Worm (Caenorhabditis elegans) whole organism, L4 larva: Measurements from ENCODE around the gene K12D12.4.

Experiments
- D1046.2 ChIP-seq: fragments of 200-800 bp; sonication (Bioruptor generic); IDR thresholded peaks from 2 replicates; pipeline ENCODE4 v1.3.6; 2022; ENCODE audit warnings: missing genetic modification characterization, missing compliant biosample characterization
- F10B5.3 ChIP-seq: sonication (generic microtip); optimal IDR thresholded peaks from 2 replicates; lab custom pipeline; 2016; ENCODE audit warnings: mild to moderate bottlenecking, missing genetic modification characterization, missing compliant biosample characterization
- F49E8.2 ChIP-seq: sonication (generic microtip); optimal IDR thresholded peaks from 2 replicates; lab custom pipeline; 2016; ENCODE audit warnings: missing compliant biosample characterization, mild to moderate bottlenecking, missing genetic modification characterization, borderline replicate concordance
- T26A8.4 ChIP-seq: fragments of 200-800 bp; sonication (Bioruptor generic); IDR thresholded peaks from 2 replicates; pipeline ENCODE4 v1.3.6; 2022; ENCODE audit warnings: missing genetic modification characterization, missing compliant biosample characterization
- Y5F2A.4 ChIP-seq: fragments of 200-800 bp; sonication (Bioruptor generic); optimal IDR thresholded peaks from 2 replicates; lab custom pipeline; 2018; ENCODE audit warnings: mild to moderate bottlenecking, missing genetic modification characterization, missing compliant biosample characterization
- ZK337.2 ChIP-seq: fragments of 200-800 bp; sonication (Bioruptor generic); IDR thresholded peaks from 2 replicates; pipeline ENCODE4 v1.3.6; 2022; ENCODE audit warnings: missing genetic modification reagents, missing genetic modification characterization, missing compliant biosample characterization
- aha-1 ChIP-seq: fragments of 150-350 bp; peaks from one replicate; lab custom pipeline; 2014; ENCODE audit warnings: missing biosample characterization, missing genetic modification characterization
- ceh-28 ChIP-seq: fragments of 150-350 bp; optimal IDR thresholded peaks from 2 replicates; lab custom pipeline; 2014; ENCODE audit warnings: missing biosample characterization, missing genetic modification reagents, missing genetic modification characterization
- ceh-62 ChIP-seq: sonication (generic microtip); optimal IDR thresholded peaks from 2 replicates; lab custom pipeline; 2017; ENCODE audit warnings: missing biosample characterization, missing genetic modification characterization
- ces-1 ChIP-seq: fragments of 150-350 bp; sonication (generic microtip); optimal IDR thresholded peaks from 4 replicates; lab custom pipeline; 2014; ENCODE audit warnings: missing biosample characterization, missing genetic modification reagents, missing genetic modification characterization
- cey-2 ChIP-seq: sonication (generic microtip); optimal IDR thresholded peaks from 3 replicates; lab custom pipeline; 2017; ENCODE audit warnings: missing genetic modification characterization, mild to moderate bottlenecking, missing compliant biosample characterization, antibody characterized with exemption, borderline replicate concordance; ENCODE audit not compliant: insufficient read depth
- ctbp-1 ChIP-seq: fragments of 200-800 bp; sonication (Bioruptor generic); IDR thresholded peaks from 2 replicates; pipeline ENCODE4 v1.3.6; 2022; ENCODE audit warnings: missing genetic modification reagents, missing genetic modification characterization, missing compliant biosample characterization
- daf-12 ChIP-seq: fragments of 150-350 bp; optimal IDR thresholded peaks from 2 replicates; lab custom pipeline; 2014; ENCODE audit warnings: missing biosample characterization, missing genetic modification reagents, missing genetic modification characterization
- dmd-6 ChIP-seq: fragments of 200-800 bp; sonication (Bioruptor generic); IDR thresholded peaks from 2 replicates; pipeline ENCODE4 v1.3.6; 2022; ENCODE audit warnings: missing genetic modification reagents, missing genetic modification characterization, missing compliant biosample characterization
- dpl-1 ChIP-seq: fragments of 150-350 bp; optimal IDR thresholded peaks from 2 replicates; lab custom pipeline; 2014; ENCODE audit warnings: missing biosample characterization, missing genetic modification reagents, missing genetic modification characterization
- duxl-1 ChIP-seq: sonication (generic microtip); optimal IDR thresholded peaks from 2 replicates; lab custom pipeline; 2016; ENCODE audit warnings: mild to moderate bottlenecking, missing genetic modification characterization, moderate library complexity, missing compliant biosample characterization; ENCODE audit not compliant: poor library complexity
- fkh-10 ChIP-seq: fragments of 150-350 bp; optimal IDR thresholded peaks from 2 replicates; lab custom pipeline; 2014; ENCODE audit warnings: missing biosample characterization, missing genetic modification reagents, missing genetic modification characterization
- fos-1 ChIP-seq: fragments of 150-350 bp; optimal IDR thresholded peaks from 2 replicates; lab custom pipeline; 2014; ENCODE audit warnings: missing biosample characterization, missing genetic modification characterization
- hlh-11 ChIP-seq: fragments of 200-800 bp; sonication (Bioruptor generic); optimal IDR thresholded peaks from 2 replicates; lab custom pipeline; 2018; ENCODE audit warnings: mild to moderate bottlenecking, missing genetic modification characterization, missing compliant biosample characterization
- hlh-30 ChIP-seq: sonication (generic microtip); optimal IDR thresholded peaks from 2 replicates; lab custom pipeline; 2017; ENCODE audit warnings: antibody characterized with exemption, mild to moderate bottlenecking, missing genetic modification characterization, missing compliant biosample characterization; ENCODE audit not compliant: insufficient read depth
- lin-29 ChIP-seq: fragments of 200-800 bp; sonication (Bioruptor generic); IDR thresholded peaks from 2 replicates; pipeline ENCODE4 v1.3.6; 2022; ENCODE audit warnings: missing genetic modification reagents, missing genetic modification characterization, missing compliant biosample characterization
- lir-3 ChIP-seq: sonication (generic microtip); optimal IDR thresholded peaks from 2 replicates; lab custom pipeline; 2016; ENCODE audit warnings: mild to moderate bottlenecking, missing genetic modification characterization, missing compliant biosample characterization
- lsy-2 ChIP-seq, 2 experiments: fragments of 150-350 bp in 1 of 2; sonication (generic microtip) in 1 of 2; optimal IDR thresholded peaks; 2 replicates each; lab custom pipeline; 2014 to 2017; ENCODE audit warnings: missing biosample characterization in 2 of 2, missing genetic modification characterization in 2 of 2
- madf-5 ChIP-seq, 2 experiments: fragments of 200-800 bp; sonication (Bioruptor generic); IDR thresholded peaks; 2 replicates each; pipeline ENCODE4 v1.3.6; 2022; ENCODE audit warnings: missing compliant biosample characterization in 2 of 2, missing genetic modification characterization in 2 of 2
- mdl-1 ChIP-seq, 2 experiments: fragments of 150-350 bp in 1 of 2; sonication (generic microtip) in 1 of 2; optimal IDR thresholded peaks; 2 replicates each; lab custom pipeline; 2014 to 2017; ENCODE audit warnings: missing biosample characterization in 2 of 2, missing genetic modification characterization in 2 of 2
- mep-1 ChIP-seq: fragments of 150-350 bp; sonication (generic microtip); optimal IDR thresholded peaks from 3 replicates; lab custom pipeline; 2014; ENCODE audit warnings: missing biosample characterization, missing genetic modification characterization
- mxl-2 ChIP-seq: fragments of 200-800 bp; sonication (Bioruptor generic); conservative IDR thresholded peaks from 2 replicates; pipeline ENCODE4 v1.3.6; 2022; ENCODE audit warnings: missing genetic modification reagents, missing genetic modification characterization, missing compliant biosample characterization
- nhr-25 ChIP-seq: sonication (generic microtip); optimal IDR thresholded peaks from 2 replicates; lab custom pipeline; 2017; ENCODE audit warnings: missing genetic modification characterization, mild to moderate bottlenecking, missing compliant biosample characterization, antibody characterized with exemption, moderate library complexity, borderline replicate concordance; ENCODE audit not compliant: insufficient read depth
- nhr-28 ChIP-seq: fragments of 150-350 bp; optimal IDR thresholded peaks from 2 replicates; lab custom pipeline; 2014; ENCODE audit warnings: missing biosample characterization, missing genetic modification characterization
- nhr-48 ChIP-seq: sonication (generic microtip); optimal IDR thresholded peaks from 2 replicates; lab custom pipeline; 2016; ENCODE audit warnings: mild to moderate bottlenecking, missing genetic modification characterization, missing compliant biosample characterization
- pqm-1 ChIP-seq: sonication (generic microtip); optimal IDR thresholded peaks from 2 replicates; lab custom pipeline; 2017; ENCODE audit warnings: missing biosample characterization, missing genetic modification characterization
- rbr-2 ChIP-seq: sonication (generic microtip); optimal IDR thresholded peaks from 2 replicates; lab custom pipeline; 2016; ENCODE audit warnings: missing genotype, missing genetic modification characterization, missing compliant biosample characterization
- saeg-2 ChIP-seq: fragments of 200-800 bp; sonication (Bioruptor generic); IDR thresholded peaks from 2 replicates; pipeline ENCODE4 v1.3.6; 2022; ENCODE audit warnings: missing genetic modification reagents, missing genetic modification characterization, missing compliant biosample characterization
- set-16 ChIP-seq: fragments of 200-800 bp; sonication (Bioruptor generic); IDR thresholded peaks from 2 replicates; pipeline ENCODE4 v1.3.6; 2022; ENCODE audit warnings: missing genetic modification reagents, missing genetic modification characterization, missing compliant biosample characterization
- spr-1 ChIP-seq: sonication (generic microtip); optimal IDR thresholded peaks from 2 replicates; lab custom pipeline; 2016; ENCODE audit warnings: mild to moderate bottlenecking, missing genetic modification characterization, missing compliant biosample characterization
- tra-1 ChIP-seq: fragments of 200-800 bp; sonication (Bioruptor generic); IDR thresholded peaks from 2 replicates; pipeline ENCODE4 v1.3.6; 2022; ENCODE audit warnings: missing genetic modification reagents, missing genetic modification characterization, missing compliant biosample characterization
- unc-62 ChIP-seq, 3 experiments: fragments of 150-350 bp in 1 of 3; sonication (generic microtip); optimal IDR thresholded peaks in 2 of 3; peaks in 1 of 3; 1 replicate in 1 of 3; 2 replicates in 2 of 3; lab custom pipeline; 2014 to 2017; ENCODE audit warnings: missing biosample characterization in 3 of 3, missing genetic modification characterization in 3 of 3, missing genetic modification reagents in 3 of 3, missing genotype in 1 of 3

The K12D12.4 gene

DNA sequence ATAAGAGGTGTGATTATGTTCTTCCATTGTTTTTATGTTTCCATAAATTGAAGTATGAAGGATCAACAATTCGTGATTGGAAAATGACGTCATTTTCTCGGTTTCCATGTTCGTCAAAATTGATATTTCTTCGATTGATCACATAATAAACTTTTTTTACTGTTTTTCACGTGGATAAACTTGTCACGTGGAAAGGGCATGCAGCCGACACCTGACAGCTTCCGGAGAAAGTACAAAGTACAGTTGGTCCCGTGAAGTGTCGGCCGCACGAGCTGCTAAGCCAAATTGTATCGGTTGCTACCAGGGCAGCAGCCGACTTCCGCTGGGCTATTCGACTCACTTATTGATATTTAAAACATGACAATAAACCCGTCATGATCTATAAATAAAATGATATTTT, 23.9 kb downstream of the K12D12.4 start:
- TF ChIP-seq spr-1 (tag; lab: Kevin White, UChicago) (no peak), mxl-2 (GFP tag; lab: Robert Waterston, UW) (0 out of 2 replicates have a peak, but pooled peaks have one; percentile 23), dmd-6 (GFP tag; lab: Robert Waterston, UW) (peak; percentile 55), unc-62 (GFP tag; optimal IDR thresholded peaks at IDR 0.05 in 1 of 2; lab: Kevin White, UChicago) (peak in 1 of 2 experiments; percentile 53), unc-62 (tag; optimal IDR thresholded peaks at IDR 0.05; lab: Kevin White, UChicago) (no peak), madf-5 (GFP tag; IDR thresholded peaks at IDR 0.05; lab: Robert Waterston, UW) (no peak), hlh-11 (peak; percentile 69), ces-1 (no peak), nhr-48 (tag; lab: Kevin White, UChicago) (peak; percentile 66), nhr-25 (no peak), Y5F2A.4 (GFP tag; lab: Kevin White, UChicago) (no peak), ceh-28 (no peak), hlh-30 (tag; lab: Kevin White, UChicago) (peak; percentile 21), tra-1 (GFP tag; lab: Robert Waterston, UW) (no peak)

DNA sequence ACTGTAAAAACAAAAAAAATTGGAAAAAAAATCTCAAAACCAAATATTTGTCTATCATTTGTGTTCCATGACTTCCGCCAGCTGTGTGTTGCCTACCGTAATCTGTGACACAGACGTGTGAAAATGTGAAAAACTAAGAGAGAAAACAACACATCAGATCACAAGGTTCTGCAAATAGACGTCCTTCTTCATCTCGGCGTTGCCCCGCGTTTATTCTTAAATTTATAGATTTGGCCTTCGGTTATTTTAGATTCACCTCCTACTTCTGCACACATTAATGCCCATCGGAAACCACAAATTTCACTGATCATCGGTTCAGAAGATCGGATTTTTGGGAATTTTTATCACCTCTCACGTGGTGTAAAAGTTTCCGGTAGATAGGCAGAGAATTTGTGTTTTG, 26.4 kb downstream of the K12D12.4 start:
- TF ChIP-seq saeg-2 (GFP tag; lab: Robert Waterston, UW): no peak
- TF ChIP-seq hlh-30 (tag; lab: Kevin White, UChicago): peak; percentile 10
- no peak for TF ChIP-seq ces-1
- no peak for TF ChIP-seq D1046.2 (GFP tag; lab: Robert Waterston, UW)
- no peak for TF ChIP-seq lir-3
- no peak for TF ChIP-seq fkh-10 (GFP tag; lab: Kevin White, UChicago)
- peak in 1 of 2 experiments; percentile 30 for TF ChIP-seq lsy-2 (tag; optimal IDR thresholded peaks at IDR 0.05; lab: Kevin White, UChicago)
- peak; percentile 73 for TF ChIP-seq aha-1 (tag; lab: Kevin White, UChicago)

DNA sequence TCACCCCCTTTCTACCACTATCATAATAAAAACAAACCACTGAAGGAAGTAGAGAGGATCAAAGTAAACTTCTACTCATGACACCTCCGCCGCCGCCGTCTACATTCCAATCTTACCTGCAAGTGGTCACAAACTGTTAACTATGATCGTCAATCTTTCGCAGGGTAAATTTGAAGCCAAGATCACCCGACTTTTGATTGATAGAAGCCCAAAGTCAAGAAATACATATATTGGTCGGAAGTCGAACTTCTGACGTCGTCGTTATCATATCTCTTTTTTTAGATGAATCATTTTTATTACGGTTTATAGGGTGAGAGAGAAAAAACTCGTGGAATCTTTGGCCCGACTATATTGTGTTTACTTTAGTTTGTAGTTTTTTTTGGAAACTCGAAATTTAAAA, 27.2 kb downstream of the K12D12.4 start:
- TF ChIP-seq fos-1 (tag; lab: Kevin White, UChicago) (no peak), T26A8.4 (GFP tag; lab: Robert Waterston, UW) (no peak), hlh-30 (tag; lab: Kevin White, UChicago) (peak; percentile 18), hlh-11 (peak; percentile 65), lir-3 (no peak), duxl-1 (tag; lab: Kevin White, UChicago) (no peak), dmd-6 (GFP tag; lab: Robert Waterston, UW) (peak; percentile 39), ctbp-1 (no peak), lsy-2 (tag; optimal IDR thresholded peaks at IDR 0.05; lab: Kevin White, UChicago) (peak in 1 of 2 experiments; percentile 33), ceh-62 (tag; lab: Kevin White, UChicago) (no peak), F10B5.3 (tag; lab: Kevin White, UChicago) (no peak), lin-29 (GFP tag; lab: Robert Waterston, UW) (no peak), F49E8.2 (tag; lab: Kevin White, UChicago) (no peak), mdl-1 (tag; optimal IDR thresholded peaks at IDR 0.05; lab: Kevin White, UChicago) (peak; percentile 56 to 66), ZK337.2 (no peak), rbr-2 (tag; lab: Kevin White, UChicago) (no peak), cey-2 (tag; lab: Kevin White, UChicago) (no peak), tra-1 (GFP tag; lab: Robert Waterston, UW) (peak; percentile 75; the same call in 1 of the 2 replicates), ceh-28 (no peak), daf-12 (no peak), set-16 (GFP tag; lab: Robert Waterston, UW) (no peak), pqm-1 (no peak), nhr-48 (tag; lab: Kevin White, UChicago) (peak; percentile 68), dpl-1 (GFP tag; lab: Kevin White, UChicago) (no peak), mep-1 (tag; lab: Kevin White, UChicago) (peak; percentile 33), nhr-28 (tag; lab: Kevin White, UChicago) (peak; percentile 21), nhr-25 (peak; percentile 45)
